Fruit fly (Drosophila melanogaster) whole organism, embryonic: ENCODE results near the gene Ttc19.

ENCODE experiments used
- Atf3 ChIP-seq: fragments of 200-800 bp; sonication (Bioruptor generic); optimal IDR thresholded peaks from 3 replicates; lab custom pipeline; 2016; ENCODE audit warnings: missing biosample characterization, missing genetic modification characterization
- BEAF-32 ChIP-seq: fragments of 200-800 bp; sonication (Bioruptor generic); optimal IDR thresholded peaks from 3 replicates; lab custom pipeline; 2017; ENCODE audit warnings: missing biosample characterization, missing genetic modification characterization, mild to moderate bottlenecking, moderate library complexity, missing genetic modification reagents
- CG11093 ChIP-seq: fragments of 200-800 bp; sonication (Bioruptor generic); IDR thresholded peaks from 3 replicates; pipeline ENCODE4 v1.3.6; 2022; ENCODE audit warnings: missing biosample characterization, missing genetic modification characterization
- CG11504 ChIP-seq: fragments of 200-800 bp; sonication (Bioruptor generic); optimal IDR thresholded peaks from 3 replicates; lab custom pipeline; 2019; ENCODE audit warnings: missing biosample characterization, mild to moderate bottlenecking, missing genetic modification characterization, moderate library complexity
- CG14441 ChIP-seq: fragments of 200-800 bp; sonication (Bioruptor generic); IDR thresholded peaks from 2 replicates; pipeline ENCODE4 v1.3.6; 2022; ENCODE audit warnings: missing biosample characterization, missing genetic modification characterization
- CG15601 ChIP-seq: fragments of 200-800 bp; sonication (Bioruptor generic); optimal IDR thresholded peaks from 3 replicates; lab custom pipeline; 2019; ENCODE audit warnings: missing biosample characterization, mild to moderate bottlenecking, missing genetic modification characterization, moderate library complexity
- CG16863 ChIP-seq: fragments of 200-800 bp; sonication (Bioruptor generic); optimal IDR thresholded peaks from 3 replicates; lab custom pipeline; 2016; ENCODE audit warnings: missing biosample characterization, missing genetic modification characterization
- CG18011 ChIP-seq: fragments of 200-800 bp; sonication (Bioruptor generic); optimal IDR thresholded peaks from 2 replicates; lab custom pipeline; 2017; ENCODE audit warnings: missing biosample characterization, missing genetic modification characterization, mild to moderate bottlenecking, moderate library complexity, missing genotype
- CG2199 ChIP-seq: fragments of 200-800 bp; sonication (Bioruptor generic); IDR thresholded peaks from 3 replicates; pipeline ENCODE4 v1.3.6; 2022; ENCODE audit warnings: missing biosample characterization, missing genetic modification characterization
- CG4328 ChIP-seq: fragments of 200-800 bp; sonication (Bioruptor generic); optimal IDR thresholded peaks from 3 replicates; lab custom pipeline; 2017; ENCODE audit warnings: missing biosample characterization, missing genetic modification reagents, missing genetic modification characterization
- CG4360 ChIP-seq: fragments of 200-800 bp; sonication (Bioruptor generic); IDR thresholded peaks from 2 replicates; pipeline ENCODE4 v1.3.6; 2022; ENCODE audit warnings: missing biosample characterization, missing genetic modification characterization
- CG6254 ChIP-seq: fragments of 200-800 bp; sonication (Bioruptor generic); optimal IDR thresholded peaks from 3 replicates; lab custom pipeline; 2017; ENCODE audit warnings: mild to moderate bottlenecking, missing biosample characterization, missing genetic modification reagents, missing genetic modification characterization
- CG6272 ChIP-seq: fragments of 200-800 bp; sonication (Bioruptor generic); IDR thresholded peaks from 2 replicates; pipeline ENCODE4 v1.3.6; 2022; ENCODE audit warnings: missing biosample characterization, missing genetic modification characterization
- CG8290 ChIP-seq, 3 experiments: fragments of 200-800 bp; sonication (Bioruptor generic); optimal IDR thresholded peaks; 2 replicates each; lab custom pipeline; 2016 to 2019; ENCODE audit warnings: missing biosample characterization in 3 of 3, missing genetic modification characterization in 3 of 3, mild to moderate bottlenecking in 2 of 3, moderate library complexity in 1 of 3
- CG9876 ChIP-seq: fragments of 200-800 bp; sonication (Bioruptor generic); optimal IDR thresholded peaks from 2 replicates; lab custom pipeline; 2016; ENCODE audit warnings: missing biosample characterization, missing genetic modification characterization
- D19A ChIP-seq: fragments of 200-800 bp; optimal IDR thresholded peaks from 3 replicates; lab custom pipeline; 2019; ENCODE audit warnings: missing biosample characterization, mild to moderate bottlenecking, missing genetic modification characterization, moderate library complexity
- Dbx ChIP-seq: fragments of 200-800 bp; sonication (Bioruptor generic); IDR thresholded peaks from 3 replicates; pipeline ENCODE4 v1.3.6; 2022; ENCODE audit warnings: missing biosample characterization, missing genetic modification characterization
- Gsc ChIP-seq: fragments of 200-800 bp; sonication (Bioruptor generic); IDR thresholded peaks from 2 replicates; pipeline ENCODE4 v1.3.6; 2022; ENCODE audit warnings: missing biosample characterization, missing genetic modification characterization
- H15 ChIP-seq: fragments of 200-800 bp; sonication (Bioruptor generic); IDR thresholded peaks from 3 replicates; pipeline ENCODE4 v1.3.6; 2022; ENCODE audit warnings: missing biosample characterization, missing genetic modification characterization
- HLH4C ChIP-seq: fragments of 200-800 bp; sonication (Bioruptor generic); IDR thresholded peaks from 3 replicates; pipeline ENCODE4 v1.3.6; 2022; ENCODE audit warnings: missing biosample characterization, missing genetic modification characterization; ENCODE audit not compliant: partially characterized antibody
- Hmx ChIP-seq: fragments of 200-800 bp; sonication (Bioruptor generic); optimal IDR thresholded peaks from 2 replicates; lab custom pipeline; 2016; ENCODE audit warnings: missing biosample characterization, missing genetic modification characterization
- Jarid2 ChIP-seq: fragments of 200-800 bp; sonication (Bioruptor generic); optimal IDR thresholded peaks from 3 replicates; lab custom pipeline; 2017; ENCODE audit warnings: mild to moderate bottlenecking, missing biosample characterization, missing genetic modification reagents, missing genetic modification characterization
- MTF-1 ChIP-seq: fragments of 200-800 bp; sonication (Bioruptor generic); optimal IDR thresholded peaks from 2 replicates; lab custom pipeline; 2018; ENCODE audit warnings: missing biosample characterization, mild to moderate bottlenecking, missing genetic modification characterization, borderline replicate concordance
- Scr ChIP-seq: fragments of 200-800 bp; sonication (Bioruptor generic); IDR thresholded peaks from 2 replicates; pipeline ENCODE4 v1.3.6; 2022; ENCODE audit warnings: missing biosample characterization, missing genetic modification characterization; ENCODE audit not compliant: partially characterized antibody
- Six4 ChIP-seq: fragments of 200-800 bp; sonication (Bioruptor generic); optimal IDR thresholded peaks from 2 replicates; lab custom pipeline; 2016; ENCODE audit warnings: missing biosample characterization, missing genetic modification characterization
- Sox102F ChIP-seq: fragments of 200-800 bp; sonication (Bioruptor generic); optimal IDR thresholded peaks from 2 replicates; lab custom pipeline; 2018; ENCODE audit warnings: missing biosample characterization, mild to moderate bottlenecking, missing genetic modification characterization, moderate library complexity
- Tbp ChIP-seq: fragments of >200 bp; optimal IDR thresholded peaks from 2 replicates; lab custom pipeline; 2018; ENCODE audit warnings: missing biosample characterization, missing genetic modification characterization
- Xbp1 ChIP-seq: fragments of 200-800 bp; sonication (Bioruptor generic); optimal IDR thresholded peaks from 3 replicates; lab custom pipeline; 2016; ENCODE audit warnings: missing biosample characterization, mild to moderate bottlenecking, missing genetic modification characterization
- al ChIP-seq: fragments of 200-800 bp; sonication (Bioruptor generic); IDR thresholded peaks from 2 replicates; pipeline ENCODE4 v1.3.6; 2022; ENCODE audit warnings: missing biosample characterization, missing genetic modification characterization
- ato ChIP-seq: fragments of 200-800 bp; sonication (Bioruptor generic); IDR thresholded peaks from 2 replicates; pipeline ENCODE4 v1.3.6; 2022; ENCODE audit warnings: missing biosample characterization, missing genetic modification characterization; ENCODE audit not compliant: partially characterized antibody
- az2 ChIP-seq: fragments of 200-800 bp; sonication (Bioruptor generic); optimal IDR thresholded peaks from 3 replicates; lab custom pipeline; 2016; ENCODE audit warnings: missing biosample characterization, missing genetic modification characterization
- croc ChIP-seq: fragments of 200-800 bp; sonication (Bioruptor generic); conservative IDR thresholded peaks from 3 replicates; pipeline ENCODE4 v1.3.6; 2022; ENCODE audit warnings: missing biosample characterization, missing genetic modification characterization
- dm ChIP-seq: fragments of 200-800 bp; sonication (Bioruptor generic); optimal IDR thresholded peaks from 3 replicates; lab custom pipeline; 2016; ENCODE audit warnings: missing biosample characterization, missing genetic modification characterization
- eyg ChIP-seq: fragments of 200-800 bp; sonication (Bioruptor generic); optimal IDR thresholded peaks from 3 replicates; lab custom pipeline; 2016; ENCODE audit warnings: missing biosample characterization, missing genetic modification characterization
- fru ChIP-seq: fragments of >200 bp; optimal IDR thresholded peaks from 2 replicates; lab custom pipeline; 2017
- ftz-f1 ChIP-seq: fragments of 200-800 bp; sonication (Bioruptor generic); optimal IDR thresholded peaks from 2 replicates; lab custom pipeline; 2016; ENCODE audit warnings: missing biosample characterization, missing genetic modification characterization
- hkb ChIP-seq, 2 experiments: fragments of 200-800 bp in 1 of 2; fragments of >200 bp in 1 of 2; sonication (Bioruptor generic) in 1 of 2; IDR thresholded peaks in 1 of 2; optimal IDR thresholded peaks in 1 of 2; 2 replicates each; pipeline versions ENCODE4 v1.3.6 to Lab custom; 2017 to 2022; ENCODE audit warnings: missing biosample characterization in 1 of 2, missing genetic modification characterization in 1 of 2
- lov ChIP-seq, 2 experiments: fragments of 200-800 bp in 1 of 2; fragments of >200 bp in 1 of 2; sonication (Bioruptor generic) in 1 of 2; IDR thresholded peaks in 1 of 2; optimal IDR thresholded peaks in 1 of 2; 2 replicates in 1 of 2; 3 replicates in 1 of 2; pipeline versions ENCODE4 v1.3.6 to Lab custom; 2017 to 2022; ENCODE audit warnings: missing biosample characterization in 1 of 2, missing genetic modification characterization in 1 of 2
- maf-S ChIP-seq: fragments of 200-800 bp; sonication (Bioruptor generic); optimal IDR thresholded peaks from 2 replicates; lab custom pipeline; 2016; ENCODE audit warnings: missing biosample characterization, missing genetic modification characterization
- odd ChIP-seq: fragments of 200-800 bp; sonication (Bioruptor generic); optimal IDR thresholded peaks from 2 replicates; lab custom pipeline; 2017; ENCODE audit warnings: missing biosample characterization, mild to moderate bottlenecking, missing genetic modification characterization
- peb ChIP-seq: fragments of 200-800 bp; sonication (Bioruptor generic); IDR thresholded peaks from 2 replicates; pipeline ENCODE4 v1.3.6; 2022; ENCODE audit warnings: missing biosample characterization, missing genetic modification characterization
- sc ChIP-seq, 3 experiments: fragments of >200 bp in 2 of 3; fragments of 200-800 bp in 1 of 3; sonication (Bioruptor generic) in 1 of 3; optimal IDR thresholded peaks; 2 replicates in 2 of 3; 3 replicates in 1 of 3; lab custom pipeline; 2017; ENCODE audit warnings: mild to moderate bottlenecking in 1 of 3, missing biosample characterization in 1 of 3, missing genetic modification characterization in 1 of 3, missing genetic modification reagents in 1 of 3
- shn ChIP-seq: fragments of 200-800 bp; sonication (Bioruptor generic); optimal IDR thresholded peaks from 3 replicates; lab custom pipeline; 2016; ENCODE audit warnings: missing biosample characterization, missing genetic modification characterization
- sob ChIP-seq: fragments of 200-800 bp; sonication (Bioruptor generic); IDR thresholded peaks from 2 replicates; pipeline ENCODE4 v1.3.6; 2022; ENCODE audit warnings: missing biosample characterization, missing genetic modification characterization
- sr ChIP-seq: fragments of 200-800 bp; sonication (Bioruptor generic); IDR thresholded peaks from 3 replicates; pipeline ENCODE4 v1.3.6; 2022; ENCODE audit warnings: missing biosample characterization, missing genetic modification characterization
- tna ChIP-seq: fragments of 200-800 bp; sonication (Bioruptor generic); IDR thresholded peaks from 2 replicates; pipeline ENCODE4 v1.3.6; 2022; ENCODE audit warnings: missing biosample characterization, missing genetic modification characterization; ENCODE audit not compliant: partially characterized antibody
- wdn ChIP-seq: fragments of 200-800 bp; sonication (Bioruptor generic); IDR thresholded peaks from 2 replicates; pipeline ENCODE4 v1.3.6; 2022; ENCODE audit warnings: missing biosample characterization, missing genetic modification characterization
- wor ChIP-seq: fragments of 200-800 bp; sonication (Bioruptor generic); IDR thresholded peaks from 2 replicates; pipeline ENCODE4 v1.3.6; 2022; ENCODE audit warnings: missing biosample characterization, missing genetic modification characterization
- zf30C ChIP-seq: fragments of 200-800 bp; sonication (Bioruptor generic); optimal IDR thresholded peaks from 3 replicates; lab custom pipeline; 2018; ENCODE audit warnings: missing biosample characterization, mild to moderate bottlenecking, missing genetic modification characterization

Gene Ttc19

DNA sequence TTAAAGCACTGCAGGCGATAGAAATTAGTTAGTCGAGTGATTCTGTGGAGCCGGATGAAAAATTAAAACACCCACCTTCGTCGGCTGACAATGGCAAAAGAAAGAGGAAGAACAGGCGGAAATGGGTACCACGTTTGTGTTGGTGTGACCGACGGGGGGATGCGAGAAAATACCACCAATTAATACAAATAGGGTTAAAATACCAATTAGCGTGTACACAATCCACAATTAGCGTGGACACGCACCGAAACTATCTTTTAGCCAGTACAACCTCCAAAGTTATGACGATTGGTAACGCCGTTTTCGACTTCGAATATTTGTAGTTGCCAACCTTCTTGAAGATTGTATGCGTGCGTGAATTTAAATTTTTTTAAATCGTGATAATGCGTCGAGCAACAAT lies 35.8 kb downstream of the Ttc19 start, which contains the start of gene RpL30 (continued):
- TF ChIP-seq CG14441 (peak; percentile 64), ato (GFP tag; lab: Robert Waterston, UW) (peak; percentile 40; the same call in 1 of the 2 replicates), CG9876 (GFP tag; lab: Kevin White, UChicago) (peak; percentile 94), croc (GFP tag; lab: Robert Waterston, UW) (peak; percentile 66; the same call in 2 of the 3 replicates), CG16863 (GFP tag; lab: Kevin White, UChicago) (peak; percentile 86), CG4360 (GFP tag; lab: Robert Waterston, UW) (peak; percentile 70), dm (GFP tag; lab: Kevin White, UChicago) (peak; percentile 100), wor (GFP tag; lab: Robert Waterston, UW) (peak; percentile 43), ftz-f1 (GFP tag; lab: Kevin White, UChicago) (peak; percentile 91), CG6254 (GFP tag; lab: Kevin White, UChicago) (peak; percentile 87), CG4328 (GFP tag; lab: Kevin White, UChicago) (peak; percentile 90), CG2199 (GFP tag; lab: Robert Waterston, UW) (peak; percentile 86), CG18011 (GFP tag; lab: Kevin White, UChicago) (peak; percentile 83), CG15601 (tag; lab: Kevin White, UChicago) (peak; percentile 94), wdn (GFP tag; lab: Robert Waterston, UW) (peak; percentile 85), Dbx (peak; percentile 94), D19A (tag; lab: Kevin White, UChicago) (peak; percentile 45), BEAF-32 (GFP tag; lab: Kevin White, UChicago) (peak; percentile 76), tna (GFP tag; lab: Robert Waterston, UW) (no peak), MTF-1 (GFP tag; lab: Kevin White, UChicago) (peak; percentile 97), Xbp1 (peak; percentile 87), Scr (peak; percentile 65), Gsc (GFP tag; lab: Robert Waterston, UW) (no peak), eyg (peak; percentile 86), sr (GFP tag; lab: Robert Waterston, UW) (peak; percentile 89), shn (GFP tag; lab: Kevin White, UChicago) (peak; percentile 87), lov (optimal IDR thresholded peaks at IDR 0.05; lab: Kevin White, UChicago) (no peak), lov (GFP tag; IDR thresholded peaks at IDR 0.05; lab: Robert Waterston, UW) (peak; percentile 95), odd (peak; percentile 96), Tbp (GFP tag; lab: Kevin White, UChicago) (peak; percentile 56), sc (optimal IDR thresholded peaks at IDR 0.05; lab: Kevin White, UChicago) (no peak), sc (GFP tag; optimal IDR thresholded peaks at IDR 0.05; lab: Kevin White, UChicago) (peak; percentile 66), fru (lab: Kevin White, UChicago) (no peak), HLH4C (GFP tag; lab: Robert Waterston, UW) (peak; percentile 20; the same call in 1 of the 3 replicates), Hmx (no peak), CG8290 (GFP tag; optimal IDR thresholded peaks at IDR 0.05; lab: Kevin White, UChicago) (peak; percentile 90), CG8290 (tag; optimal IDR thresholded peaks at IDR 0.05; lab: Kevin White, UChicago) (peak; percentile 84 to 98), Jarid2 (peak; percentile 85), H15 (GFP tag; lab: Robert Waterston, UW) (peak; percentile 87), CG6272 (GFP tag; lab: Robert Waterston, UW) (peak; percentile 72), hkb (optimal IDR thresholded peaks at IDR 0.05; lab: Kevin White, UChicago) (peak; percentile 63), hkb (GFP tag; IDR thresholded peaks at IDR 0.05; lab: Robert Waterston, UW) (peak; percentile 93), Atf3 (GFP tag; lab: Kevin White, UChicago) (peak; percentile 57), al (GFP tag; lab: Robert Waterston, UW) (peak; percentile 79), peb (peak; percentile 42; the same call in 1 of the 2 replicates), CG11093 (no peak), sob (GFP tag; lab: Robert Waterston, UW) (peak; percentile 93), CG11504 (peak; percentile 89), maf-S (GFP tag; lab: Kevin White, UChicago) (peak; percentile 90), az2 (GFP tag; lab: Kevin White, UChicago) (peak; percentile 79), zf30C (GFP tag; lab: Kevin White, UChicago) (peak; percentile 54), Sox102F (peak; percentile 59), Six4 (GFP tag; lab: Kevin White, UChicago) (peak; percentile 73)
